Worm (Caenorhabditis elegans): ENCODE data around the gene lips-11.

DNA sequence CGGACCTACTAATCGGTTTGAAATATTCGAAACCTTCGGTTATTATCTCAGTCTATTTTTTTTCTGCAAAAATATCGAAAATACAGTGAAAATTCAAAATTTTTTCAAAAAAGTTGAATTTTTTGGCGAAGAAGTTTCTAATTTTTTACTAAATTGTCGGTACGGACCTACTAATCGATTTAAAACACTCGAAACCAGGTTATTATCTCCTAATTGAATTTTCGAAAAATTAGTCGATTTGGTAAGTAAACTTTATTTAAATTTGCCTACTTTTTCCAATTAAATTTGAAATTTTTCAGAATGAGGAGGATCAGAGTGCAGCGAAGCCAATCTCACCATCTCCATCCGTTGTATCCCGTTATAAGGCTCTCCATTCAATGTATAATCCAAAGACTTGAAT lies 39.9 kb downstream of the lips-11 start, which contains the start of gene K02E7.12:
- no peak for TF ChIP-seq nhr-25 (tag; optimal IDR thresholded peaks at IDR 0.05; ENCODE audit: borderline replicate concordance, insufficient read depth)
- no peak for TF ChIP-seq mdl-1 (tag; optimal IDR thresholded peaks at IDR 0.05)
- no peak for TF ChIP-seq fos-1 (tag; optimal IDR thresholded peaks at IDR 0.05)
- TF ChIP-seq ztf-11 (tag; optimal IDR thresholded peaks at IDR 0.05) = no peak
- no peak for TF ChIP-seq ceh-82 (tag; optimal IDR thresholded peaks at IDR 0.05)
- TF ChIP-seq nhr-76 (tag; optimal IDR thresholded peaks at IDR 0.05) = no peak
- no peak for TF ChIP-seq tra-1 (GFP tag; IDR thresholded peaks at IDR 0.05)
- TF ChIP-seq nhr-11 (tag; optimal IDR thresholded peaks at IDR 0.05) = no peak
- no peak for TF ChIP-seq ZK546.5 (tag; optimal IDR thresholded peaks at IDR 0.05)
- TF ChIP-seq snpc-4 (tag; optimal IDR thresholded peaks at IDR 0.05) = no peak
- TF ChIP-seq unc-62 (GFP tag; optimal IDR thresholded peaks at IDR 0.05 in 1 of 2) = no peak
- TF ChIP-seq unc-62 (tag; optimal IDR thresholded peaks at IDR 0.05) = no peak
